Comparison of ENCODE assay signal across 2 fruit fly cellular contexts in genomic region chr2L:10393467-10393866, dm6.
TF ChIP-seq lines count a peak whose summit lies in the region.

No protein-coding gene starts in this region.

- peak; percentile 4 for TF ChIP-seq CTCF in whole organism, embryonic (GFP tag; optimal IDR thresholded peaks at IDR 0.05; lab: Kevin White, UChicago)

TF ChIP-seq in whole organism, embryonic, 481 proteins besides CTCF, POLR2A, EP300 and RAD21:
- TF ChIP-seq amos (GFP tag; IDR thresholded peaks at IDR 0.05; lab: Robert Waterston, UW; ENCODE audit: partially characterized antibody) (peak; percentile 48; the same call in 1 of the 2 replicates), exex (tag; optimal IDR thresholded peaks at IDR 0.05; lab: Kevin White, UChicago) (peak; percentile 96), grn (GFP tag; optimal IDR thresholded peaks at IDR 0.05; lab: Kevin White, UChicago) (peak; percentile 69), CG34376 (GFP tag; optimal IDR thresholded peaks at IDR 0.05; lab: Kevin White, UChicago) (peak; percentile 50), Bgb (GFP tag; IDR thresholded peaks at IDR 0.05; lab: Robert Waterston, UW; ENCODE audit: partially characterized antibody) (peak; percentile 60), ab (GFP tag; optimal IDR thresholded peaks at IDR 0.05; lab: Kevin White, UChicago) (no peak), CG16815 (GFP tag; optimal IDR thresholded peaks at IDR 0.05; lab: Kevin White, UChicago) (no peak), sd (tag; optimal IDR thresholded peaks at IDR 0.05; lab: Kevin White, UChicago) (peak; percentile 85), otp (GFP tag; IDR thresholded peaks at IDR 0.05; lab: Robert Waterston, UW) (no peak), CG9215 (GFP tag; IDR thresholded peaks at IDR 0.05; lab: Robert Waterston, UW) (no peak), sug (tag; optimal IDR thresholded peaks at IDR 0.05; lab: Kevin White, UChicago) (peak; percentile 99), fu2 (GFP tag; optimal IDR thresholded peaks at IDR 0.05; lab: Kevin White, UChicago) (no peak), CG15479 (GFP tag; optimal IDR thresholded peaks at IDR 0.05; lab: Kevin White, UChicago) (no peak), CG32767 (GFP tag; IDR thresholded peaks at IDR 0.05; lab: Robert Waterston, UW) (no peak), Doc2 (GFP tag; IDR thresholded peaks at IDR 0.05; lab: Robert Waterston, UW) (no peak)

TF ChIP-seq in whole organism, prepupa, 60 proteins besides CTCF, POLR2A, EP300 and RAD21:
- TF ChIP-seq vri (GFP tag; optimal IDR thresholded peaks at IDR 0.05; lab: Kevin White, UChicago) (peak; percentile 18), CG7368 (GFP tag; optimal IDR thresholded peaks at IDR 0.05; lab: Kevin White, UChicago) (no peak)
